Worm (Caenorhabditis elegans) whole organism, midembryonic: ENCODE data around the gene F43C11.12.

Experiments used
- T22C8.4 ChIP-seq: fragments of 200-800 bp; sonication (Bioruptor generic); IDR thresholded peaks from 2 replicates; pipeline ENCODE4 v1.3.6; 2022; ENCODE audit warnings: missing genetic modification characterization, missing compliant biosample characterization
- flt-1 ChIP-seq: fragments of 200-800 bp; sonication (Bioruptor generic); IDR thresholded peaks from 2 replicates; pipeline ENCODE4 v1.3.6; 2022; ENCODE audit warnings: missing genetic modification characterization, missing compliant biosample characterization
- ref-1 ChIP-seq: fragments of 200-800 bp; sonication (Bioruptor generic); conservative IDR thresholded peaks from 2 replicates; pipeline ENCODE4 v1.3.6; 2022; ENCODE audit warnings: missing genetic modification reagents, missing genetic modification characterization, missing compliant biosample characterization
- tab-1 ChIP-seq: fragments of 200-800 bp; sonication (Bioruptor generic); IDR thresholded peaks from 2 replicates; pipeline ENCODE4 v1.3.6; 2022; ENCODE audit warnings: missing genetic modification characterization, missing compliant biosample characterization
- ztf-29 ChIP-seq: fragments of 200-800 bp; sonication (Bioruptor generic); IDR thresholded peaks from 2 replicates; pipeline ENCODE4 v1.3.6; 2022; ENCODE audit warnings: missing genetic modification reagents, missing genetic modification characterization, missing compliant biosample characterization

ce11 chrII:2385495-2385894 lies 19.0 kb upstream of the F43C11.12 start, which contains the start of gene F16G10.9:
- TF ChIP-seq ref-1 (GFP tag; lab: Robert Waterston, UW) (no peak), flt-1 (GFP tag; lab: Robert Waterston, UW) (no peak), ztf-29 (GFP tag; lab: Robert Waterston, UW) (no peak), tab-1 (GFP tag; lab: Robert Waterston, UW) (no peak), T22C8.4 (GFP tag; lab: Robert Waterston, UW) (no peak)
